Fruit fly (Drosophila melanogaster): Measurements from ENCODE around the gene Men-b.
A peak's percentile ranks its signal among the peaks of the same experiment; 100 is the strongest.

Gene Men-b

DNA sequence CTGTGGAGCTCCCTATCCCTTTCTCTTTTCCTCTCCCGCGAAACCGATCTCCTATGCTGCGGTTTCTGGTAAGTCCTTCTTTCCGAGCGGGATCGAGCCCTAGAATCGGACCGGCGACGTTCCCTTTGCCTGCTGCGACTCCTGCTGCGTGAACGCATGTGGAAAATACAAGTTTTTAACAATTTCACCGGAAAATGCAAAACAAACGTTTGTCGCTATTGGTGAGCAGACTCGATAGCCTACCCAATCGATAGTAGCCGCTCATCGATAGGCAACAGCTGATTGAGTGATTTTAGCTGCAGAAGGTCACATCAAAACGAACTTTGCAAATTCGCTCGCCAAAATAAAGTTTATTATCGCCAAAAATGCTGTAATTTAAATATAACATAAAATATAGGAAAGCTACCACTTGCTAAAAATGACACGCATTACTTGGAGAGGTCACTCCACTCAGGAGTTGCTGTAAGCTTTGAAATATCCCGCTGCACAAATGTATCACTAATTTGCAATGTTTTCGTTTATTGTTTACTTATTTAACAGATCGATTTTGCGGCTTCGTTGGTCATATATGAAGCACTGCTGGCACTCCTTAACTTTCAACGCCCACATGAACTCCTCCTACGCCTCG is 34.9 kb upstream of the Men-b start, which contains the start of the genes CG6066 and CG5880 (continued):
- no peak for TF ChIP-seq klu (GFP tag; IDR thresholded peaks at IDR 0.05)
- TF ChIP-seq shn (GFP tag; optimal IDR thresholded peaks at IDR 0.05): no peak
- TF ChIP-seq CG30431 (GFP tag; optimal IDR thresholded peaks at IDR 0.05): no peak
- TF ChIP-seq zfh2 (GFP tag; optimal IDR thresholded peaks at IDR 0.05): no peak
- no peak for TF ChIP-seq slou (GFP tag; optimal IDR thresholded peaks at IDR 0.05)
- peak; percentile 82 for TF ChIP-seq CG16813 (GFP tag; IDR thresholded peaks at IDR 0.05; ENCODE audit: partially characterized antibody)
- no peak for TF ChIP-seq CG5245 (GFP tag; optimal IDR thresholded peaks at IDR 0.05)
- TF ChIP-seq kni (GFP tag; optimal IDR thresholded peaks at IDR 0.05): no peak
- no peak for TF ChIP-seq Elba2 (GFP tag; optimal IDR thresholded peaks at IDR 0.05)
- TF ChIP-seq hkb (optimal IDR thresholded peaks at IDR 0.05): no peak
- no peak for TF ChIP-seq hkb (GFP tag; IDR thresholded peaks at IDR 0.05)
- TF ChIP-seq CG7271 (tag; optimal IDR thresholded peaks at IDR 0.05): no peak
- TF ChIP-seq sens-2 (GFP tag; IDR thresholded peaks at IDR 0.05): no peak
- no peak for TF ChIP-seq vfl (GFP tag; optimal IDR thresholded peaks at IDR 0.05)
- TF ChIP-seq CG7963 (GFP tag; IDR thresholded peaks at IDR 0.05; ENCODE audit: partially characterized antibody): peak; percentile 71
- no peak for TF ChIP-seq CG3726 (GFP tag; IDR thresholded peaks at IDR 0.05)
- TF ChIP-seq CTCF (GFP tag; optimal IDR thresholded peaks at IDR 0.05): no peak
- TF ChIP-seq CG14710 (tag; optimal IDR thresholded peaks at IDR 0.05): peak; percentile 14
- peak; percentile 6 for TF ChIP-seq Nf-YB (GFP tag; optimal IDR thresholded peaks at IDR 0.05)
- no peak for TF ChIP-seq CG13123 (GFP tag; optimal IDR thresholded peaks at IDR 0.05)
- no peak for TF ChIP-seq run (tag; optimal IDR thresholded peaks at IDR 0.05)
- no peak for TF ChIP-seq dmrt99B (tag; optimal IDR thresholded peaks at IDR 0.05)
- no peak for TF ChIP-seq CG14667 (GFP tag; IDR thresholded peaks at IDR 0.05)
- no peak for TF ChIP-seq CrebB (tag; optimal IDR thresholded peaks at IDR 0.05)
- no peak for TF ChIP-seq CG12236 (GFP tag; optimal IDR thresholded peaks at IDR 0.05)
- TF ChIP-seq Hmr (GFP tag; optimal IDR thresholded peaks at IDR 0.05): no peak
- TF ChIP-seq Optix (GFP tag; IDR thresholded peaks at IDR 0.05): no peak
- no peak for TF ChIP-seq Ets97D (GFP tag; optimal IDR thresholded peaks at IDR 0.05)
- TF ChIP-seq br (optimal IDR thresholded peaks at IDR 0.05): no peak
- no peak for TF ChIP-seq Sox102F (GFP tag; optimal IDR thresholded peaks at IDR 0.05)
- peak; percentile 65 for TF ChIP-seq Med (GFP tag)
- TF ChIP-seq CG10267 (tag; optimal IDR thresholded peaks at IDR 0.05): no peak
- no peak for TF ChIP-seq peb (GFP tag; IDR thresholded peaks at IDR 0.05)
- TF ChIP-seq CG7786 (GFP tag; optimal IDR thresholded peaks at IDR 0.05): no peak
- peak; percentile 97 for TF ChIP-seq MBD-R2 (GFP tag; IDR thresholded peaks at IDR 0.05)
- peak; percentile 84; the same call in 1 of the 3 replicates for TF ChIP-seq CG34422 (GFP tag; IDR thresholded peaks at IDR 0.05)
- peak; percentile 73 for TF ChIP-seq hbn (GFP tag; IDR thresholded peaks at IDR 0.05; ENCODE audit: partially characterized antibody)
- TF ChIP-seq bowl (GFP tag; IDR thresholded peaks at IDR 0.05): no peak
- no peak for TF ChIP-seq zf30C (GFP tag; optimal IDR thresholded peaks at IDR 0.05)
- no peak for TF ChIP-seq wor (GFP tag; IDR thresholded peaks at IDR 0.05)
- TF ChIP-seq CG16863 (GFP tag; optimal IDR thresholded peaks at IDR 0.05): no peak
- no peak for TF ChIP-seq yki (optimal IDR thresholded peaks at IDR 0.05)
- no peak for TF ChIP-seq org-1 (GFP tag; optimal IDR thresholded peaks at IDR 0.05)
- no peak for TF ChIP-seq CG32767 (GFP tag; IDR thresholded peaks at IDR 0.05)
- TF ChIP-seq CG9437 (GFP tag; optimal IDR thresholded peaks at IDR 0.05): no peak
- TF ChIP-seq Sry-δ (GFP tag; optimal IDR thresholded peaks at IDR 0.05): peak; percentile 84
- no peak for TF ChIP-seq ken (GFP tag; IDR thresholded peaks at IDR 0.05)
- TF ChIP-seq D19B (GFP tag; optimal IDR thresholded peaks at IDR 0.05): no peak
- no peak for TF ChIP-seq nerfin-1 (tag; optimal IDR thresholded peaks at IDR 0.05)
- no peak for TF ChIP-seq ewg (GFP tag; optimal IDR thresholded peaks at IDR 0.05)
- no peak for TF ChIP-seq Nf-YC (tag; optimal IDR thresholded peaks at IDR 0.05)
- TF ChIP-seq Dek (tag; optimal IDR thresholded peaks at IDR 0.05): no peak
- TF ChIP-seq Mes4 (GFP tag; optimal IDR thresholded peaks at IDR 0.05): no peak

Measured in whole organism, embryonic.